Worm (Caenorhabditis elegans): ENCODE data around the gene spig-5.
"Not testable (repeated sequence)": the region's sequence is repeated elsewhere in the genome, so short reads cannot be mapped to it uniquely, and the experiment has no call there.

ce11 chrV:14308164-14308563, at the start of gene spig-5:
- TF ChIP-seq unc-55 (GFP tag; optimal IDR thresholded peaks at IDR 0.05); pat-9 (tag; optimal IDR thresholded peaks at IDR 0.05); pha-4 (tag; optimal IDR thresholded peaks at IDR 0.05); nhr-11 (tag; optimal IDR thresholded peaks at IDR 0.05): not testable (repeated sequence)
